Fruit fly (Drosophila melanogaster) whole organism, embryonic: ENCODE results near the gene Cog3.

Source experiments
- Atf6 ChIP-seq: fragments of 200-800 bp; sonication (Bioruptor generic); IDR thresholded peaks from 2 replicates; pipeline ENCODE4 v1.3.6; 2022; ENCODE audit warnings: missing biosample characterization, missing genetic modification characterization
- CG10209 ChIP-seq: fragments of 200-800 bp; sonication (Bioruptor generic); optimal IDR thresholded peaks from 3 replicates; lab custom pipeline; 2017; ENCODE audit warnings: missing biosample characterization, mild to moderate bottlenecking, missing genetic modification characterization, missing genetic modification reagents
- CG1024 ChIP-seq: fragments of 200-800 bp; sonication (Bioruptor generic); IDR thresholded peaks from 2 replicates; pipeline ENCODE4 v1.3.6; 2022; ENCODE audit warnings: missing biosample characterization, missing genetic modification characterization
- CG10979 ChIP-seq: fragments of 200-800 bp; sonication (Bioruptor generic); optimal IDR thresholded peaks from 2 replicates; lab custom pipeline; 2018; ENCODE audit warnings: missing biosample characterization, mild to moderate bottlenecking, missing genetic modification characterization, moderate library complexity
- CG11093 ChIP-seq: fragments of 200-800 bp; sonication (Bioruptor generic); IDR thresholded peaks from 3 replicates; pipeline ENCODE4 v1.3.6; 2022; ENCODE audit warnings: missing biosample characterization, missing genetic modification characterization
- CG11247 ChIP-seq: fragments of 200-800 bp; sonication (Bioruptor generic); IDR thresholded peaks from 2 replicates; pipeline ENCODE4 v1.3.6; 2022; ENCODE audit warnings: missing biosample characterization, missing genetic modification characterization
- CG12299 ChIP-seq: fragments of 200-800 bp; sonication (Bioruptor generic); optimal IDR thresholded peaks from 2 replicates; lab custom pipeline; 2018; ENCODE audit warnings: missing biosample characterization, mild to moderate bottlenecking, missing genetic modification characterization
- CG13775 ChIP-seq: fragments of 200-800 bp; sonication (Bioruptor generic); optimal IDR thresholded peaks from 3 replicates; lab custom pipeline; 2017; ENCODE audit warnings: missing biosample characterization, mild to moderate bottlenecking, missing genetic modification characterization
- CG14710 ChIP-seq: fragments of 200-800 bp; sonication (Bioruptor generic); optimal IDR thresholded peaks from 3 replicates; lab custom pipeline; 2019; ENCODE audit warnings: missing biosample characterization, mild to moderate bottlenecking, missing genetic modification characterization, moderate library complexity
- CG14965 ChIP-seq: fragments of 200-800 bp; sonication (Bioruptor generic); optimal IDR thresholded peaks from 2 replicates; lab custom pipeline; 2016; ENCODE audit warnings: missing biosample characterization, missing genetic modification characterization, borderline replicate concordance
- CG17802 ChIP-seq: fragments of 200-800 bp; sonication (Bioruptor generic); optimal IDR thresholded peaks from 2 replicates; lab custom pipeline; 2018; ENCODE audit warnings: missing biosample characterization, mild to moderate bottlenecking, missing genetic modification characterization, moderate library complexity
- CG17912 ChIP-seq: fragments of 200-800 bp; sonication (Bioruptor generic); optimal IDR thresholded peaks from 2 replicates; lab custom pipeline; 2018; ENCODE audit warnings: missing biosample characterization, mild to moderate bottlenecking, missing genetic modification characterization
- CG1832 ChIP-seq: fragments of 200-800 bp; sonication (Bioruptor generic); optimal IDR thresholded peaks from 2 replicates; lab custom pipeline; 2017; ENCODE audit warnings: missing biosample characterization, mild to moderate bottlenecking, missing genetic modification characterization, inconsistent platforms
- CG18599 ChIP-seq: fragments of 200-800 bp; sonication (Bioruptor generic); optimal IDR thresholded peaks from 3 replicates; lab custom pipeline; 2017; ENCODE audit warnings: missing biosample characterization, missing genetic modification characterization, mild to moderate bottlenecking, moderate library complexity, missing genetic modification reagents
- CG32532 ChIP-seq: fragments of 200-800 bp; sonication (Bioruptor generic); IDR thresholded peaks from 2 replicates; pipeline ENCODE4 v1.3.6; 2022; ENCODE audit warnings: missing biosample characterization, missing genetic modification characterization
- CG34376 ChIP-seq: fragments of 200-800 bp; sonication (Bioruptor generic); optimal IDR thresholded peaks from 2 replicates; lab custom pipeline; 2018; ENCODE audit warnings: missing biosample characterization, mild to moderate bottlenecking, missing genetic modification characterization
- CG4617 ChIP-seq: fragments of 200-800 bp; sonication (Bioruptor generic); optimal IDR thresholded peaks from 3 replicates; lab custom pipeline; 2016; ENCODE audit warnings: missing biosample characterization, missing genetic modification characterization, borderline replicate concordance
- CG4707 ChIP-seq: fragments of 200-800 bp; sonication (Bioruptor generic); optimal IDR thresholded peaks from 2 replicates; lab custom pipeline; 2018; ENCODE audit warnings: missing biosample characterization, mild to moderate bottlenecking, missing genetic modification characterization, moderate library complexity
- CG4730 ChIP-seq: fragments of 200-800 bp; sonication (Bioruptor generic); IDR thresholded peaks from 2 replicates; pipeline ENCODE4 v1.3.6; 2022; ENCODE audit warnings: missing biosample characterization, missing genetic modification characterization
- CG6654 ChIP-seq: fragments of 200-800 bp; sonication (Bioruptor generic); optimal IDR thresholded peaks from 2 replicates; lab custom pipeline; 2017; ENCODE audit warnings: missing biosample characterization, mild to moderate bottlenecking, missing genetic modification characterization
- CG7372 ChIP-seq: fragments of 200-800 bp; sonication (Bioruptor generic); IDR thresholded peaks from 2 replicates; pipeline ENCODE4 v1.3.6; 2022; ENCODE audit warnings: missing biosample characterization, missing genetic modification characterization
- CG9609 ChIP-seq: fragments of 200-800 bp; sonication (Bioruptor generic); optimal IDR thresholded peaks from 3 replicates; lab custom pipeline; 2016; ENCODE audit warnings: missing biosample characterization, missing genetic modification characterization
- CG9817 ChIP-seq: fragments of 200-800 bp; sonication (Bioruptor generic); optimal IDR thresholded peaks from 2 replicates; lab custom pipeline; 2018; ENCODE audit warnings: missing biosample characterization, mild to moderate bottlenecking, missing genetic modification characterization, moderate library complexity
- E2f1 ChIP-seq: fragments of 200-800 bp; sonication (Bioruptor generic); IDR thresholded peaks from 2 replicates; pipeline ENCODE4 v1.3.6; 2022; ENCODE audit warnings: missing biosample characterization, missing genetic modification characterization
- Fer3 ChIP-seq: fragments of 200-800 bp; sonication (Bioruptor generic); optimal IDR thresholded peaks from 2 replicates; lab custom pipeline; 2018; ENCODE audit warnings: missing biosample characterization, mild to moderate bottlenecking, missing genetic modification characterization, moderate library complexity
- HLH54F ChIP-seq: fragments of 200-800 bp; sonication (Bioruptor generic); optimal IDR thresholded peaks from 3 replicates; lab custom pipeline; 2016; ENCODE audit warnings: missing biosample characterization, missing genetic modification characterization
- Hr3 ChIP-seq: fragments of 200-800 bp; sonication (Bioruptor generic); optimal IDR thresholded peaks from 3 replicates; lab custom pipeline; 2016; ENCODE audit warnings: missing biosample characterization, missing genetic modification characterization
- Nf-YB ChIP-seq: fragments of 200-800 bp; sonication (Bioruptor generic); optimal IDR thresholded peaks from 3 replicates; lab custom pipeline; 2019; ENCODE audit warnings: missing biosample characterization, mild to moderate bottlenecking, missing genetic modification characterization, moderate library complexity
- Oaz ChIP-seq: fragments of 200-800 bp; sonication (Bioruptor generic); IDR thresholded peaks from 2 replicates; pipeline ENCODE4 v1.3.6; 2022; ENCODE audit warnings: missing biosample characterization, missing genetic modification characterization
- Rfx ChIP-seq: fragments of 200-800 bp; sonication (Bioruptor generic); IDR thresholded peaks from 2 replicates; pipeline ENCODE4 v1.3.6; 2022; ENCODE audit warnings: missing biosample characterization, missing genetic modification characterization
- Tbp ChIP-seq: fragments of >200 bp; optimal IDR thresholded peaks from 2 replicates; lab custom pipeline; 2018; ENCODE audit warnings: missing biosample characterization, missing genetic modification characterization
- bsh ChIP-seq, 2 experiments: fragments of 200-800 bp; sonication (Bioruptor generic); optimal IDR thresholded peaks; 2 replicates each; lab custom pipeline; 2017 to 2018; ENCODE audit warnings: mild to moderate bottlenecking in 2 of 2, missing biosample characterization in 2 of 2, missing genetic modification characterization in 2 of 2, moderate library complexity in 1 of 2
- dimm ChIP-seq: fragments of 200-800 bp; sonication (Bioruptor generic); IDR thresholded peaks from 2 replicates; pipeline ENCODE4 v1.3.6; 2022; ENCODE audit warnings: missing biosample characterization, missing genetic modification characterization
- dpn ChIP-seq, 2 experiments: fragments of 200-800 bp; sonication (Bioruptor generic); optimal IDR thresholded peaks; 3 replicates each; lab custom pipeline; 2016; ENCODE audit warnings: missing biosample characterization in 2 of 2, missing genetic modification characterization in 2 of 2
- her ChIP-seq: fragments of 200-800 bp; sonication (Bioruptor generic); optimal IDR thresholded peaks from 2 replicates; lab custom pipeline; 2016; ENCODE audit warnings: missing biosample characterization, missing genetic modification characterization
- insv ChIP-seq, 2 experiments: fragments of 200-800 bp; sonication (Bioruptor generic); optimal IDR thresholded peaks; 3 replicates each; lab custom pipeline; 2016 to 2018; ENCODE audit warnings: missing biosample characterization in 2 of 2, missing genetic modification characterization in 2 of 2
- inv ChIP-seq: fragments of 200-800 bp; sonication (Bioruptor generic); IDR thresholded peaks from 2 replicates; pipeline ENCODE4 v1.3.6; 2022; ENCODE audit warnings: missing biosample characterization, missing genetic modification characterization; ENCODE audit not compliant: partially characterized antibody
- ken ChIP-seq: fragments of 200-800 bp; sonication (Bioruptor generic); IDR thresholded peaks from 3 replicates; pipeline ENCODE4 v1.3.6; 2022; ENCODE audit warnings: missing biosample characterization, missing genetic modification characterization
- lab ChIP-seq: fragments of 200-800 bp; sonication (Bioruptor generic); optimal IDR thresholded peaks from 3 replicates; lab custom pipeline; 2017; ENCODE audit warnings: missing biosample characterization, missing genetic modification characterization, mild to moderate bottlenecking, moderate library complexity, missing genetic modification reagents
- lov ChIP-seq, 2 experiments: fragments of 200-800 bp in 1 of 2; fragments of >200 bp in 1 of 2; sonication (Bioruptor generic) in 1 of 2; IDR thresholded peaks in 1 of 2; optimal IDR thresholded peaks in 1 of 2; 2 replicates in 1 of 2; 3 replicates in 1 of 2; pipeline versions ENCODE4 v1.3.6 to Lab custom; 2017 to 2022; ENCODE audit warnings: missing biosample characterization in 1 of 2, missing genetic modification characterization in 1 of 2
- mam ChIP-seq: fragments of 200-800 bp; sonication (Bioruptor generic); optimal IDR thresholded peaks from 3 replicates; lab custom pipeline; 2016; ENCODE audit warnings: missing biosample characterization, missing genetic modification characterization
- pb ChIP-seq: fragments of 200-800 bp; sonication (Bioruptor generic); optimal IDR thresholded peaks from 3 replicates; lab custom pipeline; 2016; ENCODE audit warnings: missing biosample characterization, missing genetic modification characterization
- pfk ChIP-seq: fragments of 200-800 bp; sonication (Bioruptor generic); optimal IDR thresholded peaks from 2 replicates; lab custom pipeline; 2018; ENCODE audit warnings: missing biosample characterization, mild to moderate bottlenecking, missing genetic modification characterization, moderate library complexity
- pnt ChIP-seq: fragments of 200-800 bp; sonication (Bioruptor generic); optimal IDR thresholded peaks from 3 replicates; lab custom pipeline; 2016; ENCODE audit warnings: missing biosample characterization, missing genetic modification characterization
- rib ChIP-seq: fragments of 200-800 bp; sonication (Bioruptor generic); IDR thresholded peaks from 2 replicates; pipeline ENCODE4 v1.3.6; 2022; ENCODE audit warnings: missing biosample characterization, missing genetic modification characterization
- ssp ChIP-seq: fragments of 200-800 bp; sonication (Bioruptor generic); IDR thresholded peaks from 2 replicates; pipeline ENCODE4 v1.3.6; 2022; ENCODE audit warnings: missing biosample characterization, missing genetic modification characterization
- unpg ChIP-seq: fragments of 200-800 bp; sonication (Bioruptor generic); optimal IDR thresholded peaks from 3 replicates; lab custom pipeline; 2018; ENCODE audit warnings: missing biosample characterization, mild to moderate bottlenecking, missing genetic modification characterization, moderate library complexity
- vfl ChIP-seq: fragments of 200-800 bp; sonication (Bioruptor generic); optimal IDR thresholded peaks from 2 replicates; lab custom pipeline; 2016; ENCODE audit warnings: missing biosample characterization, missing genetic modification characterization
- wor ChIP-seq: fragments of 200-800 bp; sonication (Bioruptor generic); IDR thresholded peaks from 2 replicates; pipeline ENCODE4 v1.3.6; 2022; ENCODE audit warnings: missing biosample characterization, missing genetic modification characterization
- zfh1 ChIP-seq: fragments of 200-800 bp; sonication (Bioruptor generic); IDR thresholded peaks from 3 replicates; pipeline ENCODE4 v1.3.6; 2022; ENCODE audit warnings: missing biosample characterization, missing genetic modification characterization

Cog3 gene

dm6 chr2L:3457007-3457406 lies at the start of gene Cog3, which contains the start of gene Sec5 (continued):
- peak; percentile 53; the same call in 1 of the 2 replicates for TF ChIP-seq E2f1 (GFP tag; lab: Robert Waterston, UW)
- no peak for TF ChIP-seq wor (GFP tag; lab: Robert Waterston, UW)
- TF ChIP-seq CG10979 (tag; lab: Kevin White, UChicago) = peak; percentile 58
- no peak for TF ChIP-seq CG18599
- TF ChIP-seq CG7372 (GFP tag; lab: Robert Waterston, UW) = peak; percentile 69; the same call in 1 of the 2 replicates
- peak; percentile 60 for TF ChIP-seq CG9609
- TF ChIP-seq CG11247 (GFP tag; lab: Robert Waterston, UW) = peak; percentile 56
- TF ChIP-seq bsh (GFP tag; optimal IDR thresholded peaks at IDR 0.05; lab: Kevin White, UChicago) = no peak
- TF ChIP-seq inv (GFP tag; lab: Robert Waterston, UW) = no peak
- peak; percentile 60 for TF ChIP-seq rib
- TF ChIP-seq CG6654 (GFP tag; lab: Kevin White, UChicago) = no peak
- no peak for TF ChIP-seq pb (GFP tag; lab: Kevin White, UChicago)
- TF ChIP-seq CG10209 (GFP tag; lab: Kevin White, UChicago) = peak; percentile 62
- TF ChIP-seq CG17802 (tag; lab: Kevin White, UChicago) = peak; percentile 24
- no peak for TF ChIP-seq pnt (GFP tag; lab: Kevin White, UChicago)
- TF ChIP-seq ssp (GFP tag; lab: Robert Waterston, UW) = peak; percentile 43; the same call in 1 of the 2 replicates
- TF ChIP-seq CG4617 = peak; percentile 74
- no peak for TF ChIP-seq unpg (GFP tag; lab: Kevin White, UChicago)
- no peak for TF ChIP-seq lov (optimal IDR thresholded peaks at IDR 0.05; lab: Kevin White, UChicago)
- TF ChIP-seq lov (GFP tag; IDR thresholded peaks at IDR 0.05; lab: Robert Waterston, UW) = no peak
- TF ChIP-seq CG1832 (GFP tag; lab: Kevin White, UChicago) = no peak
- no peak for TF ChIP-seq lab (GFP tag; lab: Kevin White, UChicago)
- TF ChIP-seq Hr3 = peak; percentile 69
- TF ChIP-seq Tbp (GFP tag; lab: Kevin White, UChicago) = peak; percentile 81
- TF ChIP-seq vfl = peak; percentile 60
- peak; percentile 36 for TF ChIP-seq Atf6
- peak; percentile 47; the same call in 1 of the 3 replicates for TF ChIP-seq CG11093 (GFP tag; lab: Robert Waterston, UW)
- peak; percentile 65 for TF ChIP-seq CG34376 (GFP tag; lab: Kevin White, UChicago)
- TF ChIP-seq Nf-YB (GFP tag; lab: Kevin White, UChicago) = no peak
- peak; percentile 66 for TF ChIP-seq CG9817
- TF ChIP-seq Fer3 (tag; lab: Kevin White, UChicago) = peak; percentile 74
- no peak for TF ChIP-seq dimm (GFP tag; lab: Robert Waterston, UW)
- peak; percentile 77 for TF ChIP-seq CG32532 (GFP tag; lab: Robert Waterston, UW)
- TF ChIP-seq CG14965 (GFP tag; lab: Kevin White, UChicago) = no peak
- TF ChIP-seq pfk (GFP tag; lab: Kevin White, UChicago) = no peak
- TF ChIP-seq HLH54F = peak; percentile 62
- TF ChIP-seq CG14710 = peak; percentile 79
- TF ChIP-seq CG17912 (GFP tag; lab: Kevin White, UChicago) = peak; percentile 36
- TF ChIP-seq Oaz (GFP tag; lab: Robert Waterston, UW) = peak; percentile 31; the same call in 1 of the 2 replicates
- no peak for TF ChIP-seq CG4730 (GFP tag; lab: Robert Waterston, UW)
- TF ChIP-seq ken = no peak
- TF ChIP-seq CG4707 (GFP tag; lab: Kevin White, UChicago) = no peak
- no peak for TF ChIP-seq her (GFP tag; lab: Kevin White, UChicago)
- no peak for TF ChIP-seq CG1024 (GFP tag; lab: Robert Waterston, UW)
- TF ChIP-seq CG12299 (tag; lab: Kevin White, UChicago) = no peak
- peak; percentile 85 for TF ChIP-seq Rfx (GFP tag; lab: Robert Waterston, UW)
- TF ChIP-seq insv (GFP tag; optimal IDR thresholded peaks at IDR 0.05; lab: Kevin White, UChicago) = peak in 1 of 2 experiments; percentile 28
- TF ChIP-seq mam (GFP tag; lab: Kevin White, UChicago) = peak; percentile 54
- TF ChIP-seq zfh1 (GFP tag; lab: Robert Waterston, UW) = 0 out of 3 replicates have a peak, but pooled peaks have one; percentile 43
- peak; percentile 45 to 52 for TF ChIP-seq dpn (GFP tag; optimal IDR thresholded peaks at IDR 0.05; lab: Kevin White, UChicago)
- TF ChIP-seq CG13775 (GFP tag; lab: Kevin White, UChicago) = peak; percentile 67
